Worm (Caenorhabditis elegans) whole organism, L3 larva: ENCODE data around the gene fbxa-29.

Experiments
- ceh-82 ChIP-seq: fragments of 150-350 bp; optimal IDR thresholded peaks from 2 replicates; lab custom pipeline; 2014; ENCODE audit warnings: missing biosample characterization, missing genetic modification characterization
- lin-39 ChIP-seq: fragments of 150-350 bp; optimal IDR thresholded peaks from 2 replicates; lab custom pipeline; 2018; ENCODE audit warnings: missing biosample characterization, missing genetic modification reagents, missing genetic modification characterization
- nhr-25 ChIP-seq: sonication (generic microtip); optimal IDR thresholded peaks from 2 replicates; lab custom pipeline; 2017; ENCODE audit warnings: missing biosample characterization, missing genetic modification characterization
- snpc-4 ChIP-seq: fragments of 150-350 bp; optimal IDR thresholded peaks from 2 replicates; lab custom pipeline; 2014; ENCODE audit warnings: missing biosample characterization, missing genetic modification characterization
- unc-62 ChIP-seq: fragments of 150-350 bp; sonication (generic microtip); optimal IDR thresholded peaks from 4 replicates; lab custom pipeline; 2014; ENCODE audit warnings: missing biosample characterization, missing genetic modification reagents, missing genetic modification characterization

DNA sequence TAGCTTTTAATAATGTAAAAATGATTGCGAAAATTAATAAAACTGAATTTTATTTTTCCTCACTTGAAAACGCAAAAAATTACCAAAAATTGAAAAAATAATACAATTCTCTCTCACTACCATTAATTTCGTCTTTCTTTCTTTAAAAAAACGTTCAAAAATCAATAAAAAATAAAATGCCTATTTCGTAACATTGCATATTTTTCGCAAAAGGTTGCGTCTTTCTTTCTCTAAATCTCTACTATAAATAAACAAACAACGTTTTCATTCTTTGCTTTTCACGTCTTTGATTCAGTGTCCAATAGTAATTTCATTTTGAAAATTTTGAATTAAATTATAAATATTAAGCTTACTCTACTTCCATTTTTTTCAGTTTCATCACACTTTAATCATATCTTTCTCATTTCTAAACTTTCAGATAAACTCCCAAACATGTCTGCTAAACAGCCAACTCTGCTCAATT lies 11.1 kb upstream of the fbxa-29 start, which contains the start of gene fbxa-37:
- TF ChIP-seq snpc-4 (tag; lab: Kevin White, UChicago) (no peak), lin-39 (tag; lab: Kevin White, UChicago) (no peak), nhr-25 (tag; lab: Kevin White, UChicago) (no peak), ceh-82 (tag; lab: Kevin White, UChicago) (no peak), unc-62 (GFP tag; lab: Kevin White, UChicago) (no peak)
